Fruit fly (Drosophila melanogaster): Measurements from ENCODE around the gene Orct.

Gene Orct

DNA sequence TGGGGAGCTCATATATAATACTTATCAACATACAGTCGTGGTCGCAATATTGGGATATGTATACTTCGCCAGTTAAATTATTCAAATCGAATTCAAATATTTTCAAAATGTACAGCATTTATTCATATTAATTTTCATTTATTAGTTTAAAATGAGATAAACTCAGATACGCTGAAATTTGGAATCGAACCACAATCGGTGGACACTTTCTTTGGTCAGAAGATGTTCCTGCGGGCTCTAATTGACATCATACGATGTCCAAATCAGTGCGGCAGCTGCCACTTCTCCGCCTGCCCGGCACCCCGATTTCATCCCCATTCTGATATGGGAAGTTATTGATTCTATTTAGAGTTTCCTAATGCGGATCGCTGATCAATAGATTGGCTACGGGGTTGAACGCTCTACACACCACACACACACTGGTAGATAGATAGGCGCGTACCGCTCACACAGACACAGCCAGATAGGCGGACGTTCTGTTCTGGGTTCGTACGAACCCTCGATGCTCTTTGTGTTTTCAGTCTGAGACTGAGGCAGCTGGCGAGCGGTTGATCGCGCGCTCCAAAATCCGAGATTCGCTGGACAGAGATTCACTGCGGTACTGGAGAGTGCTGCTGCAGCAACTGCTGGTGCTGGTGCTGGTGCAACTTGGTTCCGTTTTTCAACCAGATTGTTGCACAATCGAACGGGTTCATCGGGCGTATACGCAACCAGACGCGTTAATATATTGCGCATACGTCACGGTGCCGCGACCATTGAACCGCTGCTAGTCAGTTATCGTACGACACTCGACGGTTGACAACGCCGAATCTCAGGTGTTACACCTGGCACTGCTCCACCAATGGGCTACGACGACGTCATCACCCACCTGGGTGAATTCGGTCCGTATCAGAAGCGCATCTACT lies at the start of gene Orct (continued):
- TF ChIP-seq run (tag; optimal IDR thresholded peaks at IDR 0.05) (peak; percentile 59), CG2875 (GFP tag; optimal IDR thresholded peaks at IDR 0.05) (peak; percentile 36), stc (GFP tag; IDR thresholded peaks at IDR 0.05) (peak; percentile 29; the same call in 1 of the 2 replicates), Ets97D (GFP tag; optimal IDR thresholded peaks at IDR 0.05) (peak; percentile 16), salm (tag; optimal IDR thresholded peaks at IDR 0.05) (peak; percentile 35), lov (optimal IDR thresholded peaks at IDR 0.05) (no peak), lov (GFP tag; IDR thresholded peaks at IDR 0.05) (0 out of 3 replicates have a peak, but pooled peaks have one; percentile 7), Eip74EF (GFP tag; optimal IDR thresholded peaks at IDR 0.05) (peak in 1 of 2 experiments; percentile 71), CG7556 (GFP tag; optimal IDR thresholded peaks at IDR 0.05) (peak; percentile 88), CG7271 (tag; optimal IDR thresholded peaks at IDR 0.05) (no peak), dpn (GFP tag; optimal IDR thresholded peaks at IDR 0.05) (peak; percentile 52 to 69), mirr (GFP tag; optimal IDR thresholded peaks at IDR 0.05) (peak; percentile 59), HLH4C (GFP tag; IDR thresholded peaks at IDR 0.05; ENCODE audit: partially characterized antibody) (no peak), CG2889 (GFP tag; IDR thresholded peaks at IDR 0.05) (0 out of 3 replicates have a peak, but pooled peaks have one; percentile 61), CG7839 (tag; optimal IDR thresholded peaks at IDR 0.05) (peak; percentile 84), sisA (GFP tag; IDR thresholded peaks at IDR 0.05) (peak; percentile 44), klu (GFP tag; IDR thresholded peaks at IDR 0.05) (peak; percentile 70), usp (GFP tag; optimal IDR thresholded peaks at IDR 0.05) (no peak), pan (optimal IDR thresholded peaks at IDR 0.05) (no peak), pan (GFP tag; optimal IDR thresholded peaks at IDR 0.05 in 1 of 2, IDR thresholded peaks at IDR 0.05 in 1 of 2) (peak in 1 of 2 experiments; percentile 69), vfl (GFP tag; optimal IDR thresholded peaks at IDR 0.05) (peak; percentile 21), CG42726 (GFP tag; IDR thresholded peaks at IDR 0.05; ENCODE audit: partially characterized antibody) (no peak), repo (GFP tag; optimal IDR thresholded peaks at IDR 0.05) (no peak), D19B (GFP tag; optimal IDR thresholded peaks at IDR 0.05) (peak; percentile 71), CG15011 (GFP tag; optimal IDR thresholded peaks at IDR 0.05) (peak; percentile 78), HLH54F (GFP tag; optimal IDR thresholded peaks at IDR 0.05) (peak; percentile 87), CG10321 (GFP tag; IDR thresholded peaks at IDR 0.05) (no peak), Dip3 (GFP tag; optimal IDR thresholded peaks at IDR 0.05) (peak; percentile 74), Aef1 (GFP tag; IDR thresholded peaks at IDR 0.05) (peak; percentile 54; the same call in 2 of the 3 replicates), CG2129 (GFP tag; IDR thresholded peaks at IDR 0.05; ENCODE audit: partially characterized antibody) (no peak), grau (tag; optimal IDR thresholded peaks at IDR 0.05) (peak; percentile 87), CG3163 (GFP tag; optimal IDR thresholded peaks at IDR 0.05) (peak; percentile 66), E2f2 (GFP tag; IDR thresholded peaks at IDR 0.05) (peak; percentile 46; the same call in 1 of the 2 replicates), scrt (GFP tag; optimal IDR thresholded peaks at IDR 0.05) (peak; percentile 75), CHES-1-like (GFP tag; optimal IDR thresholded peaks at IDR 0.05) (peak; percentile 62), NFAT (GFP tag; IDR thresholded peaks at IDR 0.05) (peak; percentile 49), Ets65A (GFP tag) (peak; percentile 84), CG4617 (GFP tag; optimal IDR thresholded peaks at IDR 0.05; ENCODE audit: borderline replicate concordance) (peak; percentile 13), tio (GFP tag; optimal IDR thresholded peaks at IDR 0.05) (peak; percentile 70), schlank (tag; optimal IDR thresholded peaks at IDR 0.05) (peak; percentile 52), CrebB (tag; optimal IDR thresholded peaks at IDR 0.05) (peak; percentile 70), CG11247 (GFP tag; IDR thresholded peaks at IDR 0.05) (peak; percentile 59; the same call in 1 of the 2 replicates), Dll (GFP tag; IDR thresholded peaks at IDR 0.05; ENCODE audit: partially characterized antibody) (no peak), MTF-1 (GFP tag; optimal IDR thresholded peaks at IDR 0.05; ENCODE audit: borderline replicate concordance) (peak; percentile 10), CG18619 (GFP tag; optimal IDR thresholded peaks at IDR 0.05) (peak; percentile 88), Meics (GFP tag; optimal IDR thresholded peaks at IDR 0.05) (peak; percentile 91), CG8359 (GFP tag; optimal IDR thresholded peaks at IDR 0.05; ENCODE audit: borderline replicate concordance) (peak; percentile 46), CTCF (GFP tag; optimal IDR thresholded peaks at IDR 0.05) (no peak)
